Worm (Caenorhabditis elegans) whole organism, young adult: ENCODE measurements around the gene pdf-2.

ENCODE experiments used
- D2030.7 ChIP-seq: fragments of 200-800 bp; sonication (Bioruptor generic); IDR thresholded peaks from 2 replicates; pipeline ENCODE4 v1.3.6; 2022; ENCODE audit warnings: missing genetic modification reagents, missing genetic modification characterization, missing compliant biosample characterization
- F10E7.11 ChIP-seq: sonication (generic microtip); optimal IDR thresholded peaks from 2 replicates; lab custom pipeline; 2017; ENCODE audit warnings: mild to moderate bottlenecking, missing genetic modification characterization, moderate library complexity, missing compliant biosample characterization
- ZK185.1 ChIP-seq: sonication (generic microtip); optimal IDR thresholded peaks from 2 replicates; lab custom pipeline; 2016; ENCODE audit warnings: mild to moderate bottlenecking, missing genetic modification characterization, missing compliant biosample characterization; ENCODE audit not compliant: poor library complexity, severe bottlenecking
- ama-1 ChIP-seq, 3 experiments: fragments of 150-350 bp in 1 of 3; sonication (generic microtip) in 2 of 3; optimal IDR thresholded peaks; 2 replicates each; lab custom pipeline; 2014 to 2018; ENCODE audit warnings: missing biosample characterization in 2 of 3, missing genetic modification characterization in 2 of 3, missing genetic modification reagents in 2 of 3
- egl-44 ChIP-seq: fragments of 200-800 bp; sonication (Bioruptor generic); IDR thresholded peaks from 2 replicates; pipeline ENCODE4 v1.3.6; 2022; ENCODE audit warnings: missing genetic modification reagents, missing genetic modification characterization, missing compliant biosample characterization
- nfya-2 ChIP-seq: fragments of 200-800 bp; sonication (Bioruptor generic); IDR thresholded peaks from 2 replicates; pipeline ENCODE4 v1.3.6; 2022; ENCODE audit warnings: missing genetic modification reagents, missing genetic modification characterization, missing compliant biosample characterization
- nhr-80 ChIP-seq: sonication (generic microtip); optimal IDR thresholded peaks from 2 replicates; lab custom pipeline; 2016; ENCODE audit warnings: missing genetic modification characterization, missing compliant biosample characterization
- pha-4 ChIP-seq: fragments of 150-350 bp; sonication (generic microtip); optimal IDR thresholded peaks from 2 replicates; lab custom pipeline; 2014; ENCODE audit warnings: missing biosample characterization, missing genetic modification reagents, missing genetic modification characterization
- sdz-38 ChIP-seq: sonication (generic microtip); optimal IDR thresholded peaks from 2 replicates; lab custom pipeline; 2016; ENCODE audit warnings: missing genotype, missing genetic modification characterization, missing compliant biosample characterization
- tbx-9 ChIP-seq: sonication (generic microtip); optimal IDR thresholded peaks from 2 replicates; lab custom pipeline; 2016; ENCODE audit warnings: borderline replicate concordance, missing genetic modification characterization, inconsistent platforms, missing compliant biosample characterization

DNA sequence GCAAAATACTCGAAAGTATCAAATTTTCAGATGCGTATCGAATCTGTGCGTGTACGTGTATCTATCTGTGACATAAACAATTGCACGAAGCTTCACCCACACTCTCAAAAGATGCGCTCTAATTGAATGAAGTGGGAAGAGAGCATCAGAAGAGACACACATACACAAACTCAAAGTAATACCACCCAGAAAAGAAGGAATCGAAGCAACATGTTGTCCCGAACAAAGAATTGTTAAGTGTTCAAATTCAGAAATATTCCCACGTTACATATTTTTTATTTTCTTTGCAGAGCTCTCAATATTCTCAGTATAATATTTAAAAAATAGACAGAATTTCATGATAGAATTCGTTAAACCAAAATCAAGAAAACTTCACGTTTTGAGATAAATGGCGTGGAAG, 26.2 kb upstream of the pdf-2 start:
- TF ChIP-seq nfya-2 (GFP tag; lab: Robert Waterston, UW) (no peak), tbx-9 (tag; lab: Kevin White, UChicago) (no peak), sdz-38 (no peak), ama-1 (optimal IDR thresholded peaks at IDR 0.05; lab: Kevin White, UChicago) (no peak), ama-1 (GFP tag; optimal IDR thresholded peaks at IDR 0.05; lab: Kevin White, UChicago) (no peak), egl-44 (GFP tag; lab: Robert Waterston, UW) (no peak), nhr-80 (no peak), pha-4 (tag; lab: Kevin White, UChicago) (no peak), ZK185.1 (no peak), F10E7.11 (tag; lab: Kevin White, UChicago) (no peak), D2030.7 (GFP tag; lab: Robert Waterston, UW) (no peak)
